Worm (Caenorhabditis elegans): ENCODE measurements around the gene str-129.

- no peak for TF ChIP-seq lsl-1 (GFP tag; optimal IDR thresholded peaks at IDR 0.05)
- TF ChIP-seq attf-5 (GFP tag; optimal IDR thresholded peaks at IDR 0.05): no peak
- no peak for TF ChIP-seq cebp-2 (GFP tag; IDR thresholded peaks at IDR 0.05)
- no peak for TF ChIP-seq Y95B8A.8 (GFP tag; IDR thresholded peaks at IDR 0.05)
- TF ChIP-seq B0035.1 (tag; optimal IDR thresholded peaks at IDR 0.05): no peak
- TF ChIP-seq zim-3 (tag; optimal IDR thresholded peaks at IDR 0.05): no peak
- TF ChIP-seq unc-130 (GFP tag; optimal IDR thresholded peaks at IDR 0.05): no peak
- no peak for TF ChIP-seq nhr-120 (GFP tag; IDR thresholded peaks at IDR 0.05)
- TF ChIP-seq lin-54 (GFP tag; optimal IDR thresholded peaks at IDR 0.05): no peak
- no peak for TF ChIP-seq ceh-40 (GFP tag; IDR thresholded peaks at IDR 0.05)
Measured at ce11 chrV:8092385-8092784, at the start of gene str-129.

Measured in whole organism, young adult.